Worm (Caenorhabditis elegans) whole organism, early embryonic: ENCODE measurements around the gene E04F6.4.

ENCODE experiments used
- B0310.2 ChIP-seq: sonication (generic microtip); optimal IDR thresholded peaks from 2 replicates; lab custom pipeline; 2016; ENCODE audit warnings: mild to moderate bottlenecking, missing genetic modification characterization, missing compliant biosample characterization
- F13C5.2 ChIP-seq: sonication (generic microtip); optimal IDR thresholded peaks from 2 replicates; lab custom pipeline; 2017; ENCODE audit warnings: mild to moderate bottlenecking, missing genetic modification characterization, inconsistent platforms, missing compliant biosample characterization
- aly-1 ChIP-seq: sonication (generic microtip); optimal IDR thresholded peaks from 2 replicates; lab custom pipeline; 2016; ENCODE audit warnings: missing genetic modification characterization, missing compliant biosample characterization
- ama-1 ChIP-seq: fragments of 150-350 bp; optimal IDR thresholded peaks from 2 replicates; lab custom pipeline; 2014
- ceh-13 ChIP-seq: fragments of 200-800 bp; sonication (Bioruptor generic); optimal IDR thresholded peaks from 2 replicates; lab custom pipeline; 2018; ENCODE audit warnings: mild to moderate bottlenecking, missing genetic modification characterization, missing compliant biosample characterization
- ceh-36 ChIP-seq: sonication (generic microtip); optimal IDR thresholded peaks from 2 replicates; lab custom pipeline; 2016; ENCODE audit warnings: missing genetic modification characterization, inconsistent platforms, missing compliant biosample characterization
- ets-7 ChIP-seq: sonication (generic microtip); optimal IDR thresholded peaks from 2 replicates; lab custom pipeline; 2016; ENCODE audit warnings: missing genotype, missing genetic modification characterization, missing compliant biosample characterization
- flt-1 ChIP-seq: fragments of 200-800 bp; sonication (Bioruptor generic); IDR thresholded peaks from 2 replicates; pipeline ENCODE4 v1.3.6; 2022; ENCODE audit warnings: missing genetic modification characterization, missing compliant biosample characterization
- hmbx-1 ChIP-seq: sonication (generic microtip); optimal IDR thresholded peaks from 2 replicates; lab custom pipeline; 2016; ENCODE audit warnings: mild to moderate bottlenecking, missing genetic modification characterization, missing compliant biosample characterization
- hmg-4 ChIP-seq: fragments of 200-800 bp; sonication (Bioruptor generic); optimal IDR thresholded peaks from 2 replicates; lab custom pipeline; 2018; ENCODE audit warnings: mild to moderate bottlenecking, missing genetic modification characterization, missing compliant biosample characterization
- hnd-1 ChIP-seq: sonication (generic microtip); optimal IDR thresholded peaks from 2 replicates; lab custom pipeline; 2016; ENCODE audit warnings: missing genetic modification characterization, missing compliant biosample characterization
- pes-1 ChIP-seq: fragments of 200-800 bp; sonication (Bioruptor generic); IDR thresholded peaks from 2 replicates; pipeline ENCODE4 v1.3.6; 2022; ENCODE audit warnings: missing genetic modification reagents, missing genetic modification characterization, missing compliant biosample characterization
- scrt-1 ChIP-seq: fragments of 200-800 bp; sonication (Bioruptor generic); IDR thresholded peaks from 2 replicates; pipeline ENCODE4 v1.3.6; 2022; ENCODE audit warnings: missing genetic modification characterization, missing compliant biosample characterization
- sea-1 ChIP-seq: fragments of 200-800 bp; sonication (Bioruptor generic); conservative IDR thresholded peaks from 2 replicates; pipeline ENCODE4 v1.3.6; 2022; ENCODE audit warnings: missing genetic modification characterization, missing compliant biosample characterization
- tbx-11 ChIP-seq: fragments of 200-800 bp; sonication (Bioruptor generic); IDR thresholded peaks from 2 replicates; pipeline ENCODE4 v1.3.6; 2022; ENCODE audit warnings: missing genetic modification characterization, missing compliant biosample characterization
- tbx-37 ChIP-seq: fragments of 200-800 bp; sonication (Bioruptor generic); conservative IDR thresholded peaks from 2 replicates; pipeline ENCODE4 v1.3.6; 2022; ENCODE audit warnings: missing genetic modification reagents, missing genetic modification characterization, missing compliant biosample characterization
- tra-4 ChIP-seq: sonication (generic microtip); optimal IDR thresholded peaks from 2 replicates; lab custom pipeline; 2017; ENCODE audit warnings: missing genetic modification characterization, missing compliant biosample characterization

Gene E04F6.4

ce11 chrII:7238791-7239190 lies 49.6 kb downstream of the E04F6.4 start:
- no peak for TF ChIP-seq F13C5.2
- TF ChIP-seq ceh-36, result no peak
- no peak for TF ChIP-seq ama-1 (lab: Kevin White, UChicago)
- TF ChIP-seq flt-1, result no peak
- no peak for TF ChIP-seq tbx-11
- no peak for TF ChIP-seq hmbx-1 (tag; lab: Kevin White, UChicago)
- TF ChIP-seq tra-4 (tag; lab: Kevin White, UChicago), result no peak
- TF ChIP-seq tbx-37, result no peak
- no peak for TF ChIP-seq aly-1 (tag; lab: Kevin White, UChicago)
- no peak for TF ChIP-seq hnd-1 (tag; lab: Kevin White, UChicago)
- TF ChIP-seq sea-1 (GFP tag; lab: Robert Waterston, UW), result no peak
- no peak for TF ChIP-seq pes-1 (GFP tag; lab: Robert Waterston, UW)
- TF ChIP-seq ets-7 (tag; lab: Kevin White, UChicago), result no peak
- no peak for TF ChIP-seq hmg-4 (GFP tag; lab: Kevin White, UChicago)
- TF ChIP-seq scrt-1 (GFP tag; lab: Robert Waterston, UW), result no peak
- TF ChIP-seq ceh-13 (GFP tag; lab: Kevin White, UChicago), result no peak
- no peak for TF ChIP-seq B0310.2

DNA sequence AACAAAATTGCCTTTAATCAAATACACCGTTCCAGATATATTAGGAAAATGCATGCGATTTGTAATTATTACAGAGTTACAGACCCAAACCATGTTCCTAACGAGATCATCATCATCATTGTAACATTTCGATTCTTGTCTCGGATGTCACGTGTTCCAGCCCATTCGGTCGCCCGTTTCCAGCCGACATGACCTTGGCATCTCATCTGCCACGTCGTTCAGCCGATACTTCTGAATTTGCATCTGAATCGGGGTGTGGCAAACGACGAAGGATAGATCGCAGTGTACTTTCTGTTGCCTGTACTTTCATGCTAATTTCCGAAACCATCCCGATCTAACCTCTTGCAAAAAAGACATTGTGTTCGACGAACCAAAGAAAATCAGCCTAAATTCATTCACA lies 50.5 kb downstream of the E04F6.4 start:
- no peak for TF ChIP-seq ceh-36
- no peak for TF ChIP-seq F13C5.2
- TF ChIP-seq aly-1 (tag; lab: Kevin White, UChicago), result no peak
- TF ChIP-seq B0310.2, result no peak
